Fruit fly (Drosophila melanogaster) whole organism, prepupa: ENCODE data around the gene CG7730.

Experiments
- Gug ChIP-seq: fragments of 200-800 bp; sonication (Bioruptor generic); IDR thresholded peaks from 2 replicates; pipeline ENCODE4 v1.3.6; 2022; ENCODE audit warnings: missing biosample characterization, missing genetic modification characterization
- Hr38 ChIP-seq: sonication (Bioruptor generic); optimal IDR thresholded peaks from 2 replicates; lab custom pipeline; 2016; ENCODE audit warnings: missing biosample characterization, missing genetic modification characterization
- Sox15 ChIP-seq: fragments of 200-800 bp; sonication (Bioruptor generic); optimal IDR thresholded peaks from 3 replicates; lab custom pipeline; 2016; ENCODE audit warnings: missing biosample characterization, missing genetic modification characterization
- achi ChIP-seq: fragments of 200-800 bp; sonication (Bioruptor generic); optimal IDR thresholded peaks from 3 replicates; lab custom pipeline; 2016; ENCODE audit warnings: missing biosample characterization, missing genetic modification characterization
- acj6 ChIP-seq: fragments of 200-800 bp; sonication (Bioruptor generic); optimal IDR thresholded peaks from 3 replicates; lab custom pipeline; 2016; ENCODE audit warnings: missing biosample characterization, missing genetic modification characterization
- spab ChIP-seq: fragments of 200-800 bp; sonication (Bioruptor generic); optimal IDR thresholded peaks from 2 replicates; lab custom pipeline; 2017; ENCODE audit warnings: missing biosample characterization, mild to moderate bottlenecking, missing genetic modification characterization, missing genetic modification reagents

dm6 chr3L:17033309-17033708, 6.0 kb downstream of the CG7730 start:
- TF ChIP-seq achi (GFP tag; lab: Kevin White, UChicago) (no peak), spab (GFP tag; lab: Kevin White, UChicago) (no peak), acj6 (GFP tag; lab: Kevin White, UChicago) (no peak), Hr38 (GFP tag; lab: Kevin White, UChicago) (no peak), Gug (GFP tag; lab: Robert Waterston, UW) (no peak), Sox15 (GFP tag; lab: Kevin White, UChicago) (no peak)
